Fruit fly (Drosophila melanogaster): ENCODE results near the gene CG11537.

CG11537 gene

DNA sequence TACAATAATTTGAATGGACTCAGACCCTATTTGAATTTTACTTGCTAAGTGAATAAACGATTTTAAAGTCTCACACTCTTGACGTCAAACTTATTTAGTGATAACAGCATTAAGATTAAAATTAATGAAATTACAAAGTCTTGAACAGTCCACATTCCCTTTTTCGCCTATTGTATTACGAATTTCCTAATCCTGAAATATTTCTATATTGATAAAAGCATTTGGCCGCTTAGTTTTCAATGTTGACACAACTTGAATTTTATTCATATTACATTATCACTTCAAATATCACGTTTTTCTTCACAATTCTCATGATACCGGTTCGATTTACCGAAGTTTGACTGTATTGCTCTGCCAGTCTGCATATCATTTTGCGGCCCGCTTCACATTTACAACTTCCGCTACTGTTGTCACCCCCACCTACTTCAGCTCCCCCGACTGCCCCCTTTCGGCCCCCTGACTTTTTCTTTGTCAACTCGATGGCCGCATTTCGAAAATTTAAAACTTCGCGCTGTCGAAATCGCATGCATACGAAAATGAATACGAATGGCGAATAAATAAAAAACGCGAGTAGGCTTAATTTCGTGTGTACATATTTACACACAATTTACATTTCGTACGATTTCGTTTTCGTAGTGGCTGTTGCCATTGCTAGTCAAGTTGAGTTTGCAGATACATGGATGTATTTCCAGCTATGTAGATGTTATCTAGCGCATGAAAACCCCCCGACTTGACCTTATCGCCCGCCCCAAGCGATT is 64.7 kb downstream of the CG11537 start:
- TF ChIP-seq CG3032 (tag; optimal IDR thresholded peaks at IDR 0.05) (peak; percentile 3), lz (GFP tag; optimal IDR thresholded peaks at IDR 0.05) (peak; percentile 57), CG9139 (GFP tag; optimal IDR thresholded peaks at IDR 0.05) (no peak), Gug (GFP tag; IDR thresholded peaks at IDR 0.05) (0 out of 2 replicates have a peak, but pooled peaks have one; percentile 14), Eip93F (GFP tag; optimal IDR thresholded peaks at IDR 0.05) (no peak), CG6854 (GFP tag; optimal IDR thresholded peaks at IDR 0.05) (peak; percentile 9), Hr39 (GFP tag; optimal IDR thresholded peaks at IDR 0.05) (peak; percentile 69), topi (GFP tag; optimal IDR thresholded peaks at IDR 0.05) (peak; percentile 75), svp (GFP tag) (peak; percentile 81), Hr38 (GFP tag; optimal IDR thresholded peaks at IDR 0.05) (no peak), CG8119 (GFP tag; IDR thresholded peaks at IDR 0.05) (no peak), achi (GFP tag; optimal IDR thresholded peaks at IDR 0.05) (peak; percentile 29), eg (GFP tag; IDR thresholded peaks at IDR 0.05) (no peak), Ets21C (GFP tag; optimal IDR thresholded peaks at IDR 0.05) (peak; percentile 38), dac (GFP tag; optimal IDR thresholded peaks at IDR 0.05) (no peak), CG11294 (GFP tag; IDR thresholded peaks at IDR 0.05) (no peak), CG16779 (tag; optimal IDR thresholded peaks at IDR 0.05) (no peak), OdsH (GFP tag; optimal IDR thresholded peaks at IDR 0.05) (peak; percentile 51), Eip78C (GFP tag) (peak; percentile 87), fd59A (GFP tag; optimal IDR thresholded peaks at IDR 0.05) (no peak), Smox (GFP tag; optimal IDR thresholded peaks at IDR 0.05) (peak; percentile 60), net (GFP tag; optimal IDR thresholded peaks at IDR 0.05) (no peak), salr (GFP tag; optimal IDR thresholded peaks at IDR 0.05) (no peak), esn (GFP tag; optimal IDR thresholded peaks at IDR 0.05) (peak; percentile 50), Eip75B (GFP tag; optimal IDR thresholded peaks at IDR 0.05) (no peak), CG15336 (GFP tag; IDR thresholded peaks at IDR 0.05) (no peak; the same call in 1 of the 2 replicates), CG31627 (GFP tag; optimal IDR thresholded peaks at IDR 0.05) (peak; percentile 73), CG6792 (GFP tag; optimal IDR thresholded peaks at IDR 0.05) (peak; percentile 28), dsx (GFP tag; optimal IDR thresholded peaks at IDR 0.05; ENCODE audit: poor library complexity, severe bottlenecking) (peak; percentile 11), Lpt (GFP tag; optimal IDR thresholded peaks at IDR 0.05) (no peak), CG4318 (GFP tag; optimal IDR thresholded peaks at IDR 0.05) (peak; percentile 5), CG11762 (GFP tag; optimal IDR thresholded peaks at IDR 0.05; ENCODE audit: insufficient read depth) (peak; percentile 58), Met (GFP tag; optimal IDR thresholded peaks at IDR 0.05) (peak; percentile 68), CG8632 (GFP tag; optimal IDR thresholded peaks at IDR 0.05) (peak; percentile 35), CG10631 (GFP tag; optimal IDR thresholded peaks at IDR 0.05) (peak; percentile 27), CG3919 (GFP tag; optimal IDR thresholded peaks at IDR 0.05) (peak; percentile 14), CG32006 (GFP tag; optimal IDR thresholded peaks at IDR 0.05) (peak; percentile 64), CG10669 (GFP tag; optimal IDR thresholded peaks at IDR 0.05) (peak; percentile 49), CG1621 (tag; optimal IDR thresholded peaks at IDR 0.05) (no peak), fkh (GFP tag; optimal IDR thresholded peaks at IDR 0.05) (peak; percentile 71), Sox15 (GFP tag; optimal IDR thresholded peaks at IDR 0.05) (peak; percentile 31), cyc (GFP tag; optimal IDR thresholded peaks at IDR 0.05) (peak; percentile 54), pdm3 (GFP tag; optimal IDR thresholded peaks at IDR 0.05) (peak; percentile 61), CG11902 (GFP tag; optimal IDR thresholded peaks at IDR 0.05) (peak; percentile 34), vri (GFP tag; optimal IDR thresholded peaks at IDR 0.05) (no peak), ss (GFP tag; optimal IDR thresholded peaks at IDR 0.05) (peak in 1 of 2 experiments; percentile 42), CG8319 (GFP tag; optimal IDR thresholded peaks at IDR 0.05) (no peak), CG34406 (GFP tag; optimal IDR thresholded peaks at IDR 0.05) (peak; percentile 63), Blimp-1 (GFP tag; optimal IDR thresholded peaks at IDR 0.05) (peak; percentile 50), Sox14 (GFP tag; optimal IDR thresholded peaks at IDR 0.05) (peak; percentile 45), CG6808 (GFP tag; optimal IDR thresholded peaks at IDR 0.05) (peak; percentile 54)

Data from whole organism, prepupa.